Fruit fly (Drosophila melanogaster): ENCODE data around the gene Ip259.

The Ip259 gene

DNA sequence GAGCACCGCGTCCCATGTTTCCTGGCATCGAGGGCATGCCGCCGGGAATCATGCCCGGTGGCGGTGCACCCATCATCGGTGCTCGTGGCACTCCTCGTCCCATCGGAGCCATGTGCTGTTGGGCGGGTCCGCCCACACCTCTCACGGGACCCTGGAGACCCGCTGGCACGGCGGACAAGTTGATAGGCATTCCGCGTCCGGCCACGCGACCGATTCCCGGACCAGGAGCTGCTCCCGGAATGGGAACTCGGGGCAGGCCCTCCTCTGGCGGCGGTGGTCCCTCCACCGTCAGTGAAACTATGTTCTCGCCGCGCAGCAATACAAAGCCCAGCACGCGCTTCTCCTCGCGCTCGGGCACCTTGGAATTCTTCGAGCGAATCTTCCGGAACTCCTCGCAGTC, 17.4 kb downstream of the Ip259 start (continued):
- TF ChIP-seq TFAM (GFP tag; optimal IDR thresholded peaks at IDR 0.05), result no peak
- TF ChIP-seq Xbp1 (GFP tag; optimal IDR thresholded peaks at IDR 0.05), result no peak
- no peak for TF ChIP-seq CG3995 (GFP tag; optimal IDR thresholded peaks at IDR 0.05)
- no peak for TF ChIP-seq pb (GFP tag; optimal IDR thresholded peaks at IDR 0.05)
- TF ChIP-seq MBD-R2 (GFP tag; IDR thresholded peaks at IDR 0.05), result no peak
- no peak for TF ChIP-seq cg (GFP tag; optimal IDR thresholded peaks at IDR 0.05)
- no peak for TF ChIP-seq luna (GFP tag; optimal IDR thresholded peaks at IDR 0.05)
- no peak for TF ChIP-seq Bteb2 (GFP tag; optimal IDR thresholded peaks at IDR 0.05)
- TF ChIP-seq D19A (tag; optimal IDR thresholded peaks at IDR 0.05), result no peak
- 0 out of 2 replicates have a peak, but pooled peaks have one; percentile 16 for TF ChIP-seq amos (GFP tag; IDR thresholded peaks at IDR 0.05; ENCODE audit: partially characterized antibody)
- no peak for TF ChIP-seq Hmr (GFP tag; optimal IDR thresholded peaks at IDR 0.05)
- no peak for TF ChIP-seq en (GFP tag; optimal IDR thresholded peaks at IDR 0.05)
- TF ChIP-seq CG1832 (GFP tag; optimal IDR thresholded peaks at IDR 0.05), result peak; percentile 9
- TF ChIP-seq CG6175 (GFP tag; IDR thresholded peaks at IDR 0.05), result no peak
- no peak for TF ChIP-seq klu (GFP tag; IDR thresholded peaks at IDR 0.05)
- TF ChIP-seq CHES-1-like (GFP tag; optimal IDR thresholded peaks at IDR 0.05), result no peak
- TF ChIP-seq B-H1 (GFP tag; IDR thresholded peaks at IDR 0.05), result no peak
- TF ChIP-seq CG8388 (GFP tag; optimal IDR thresholded peaks at IDR 0.05), result no peak
- peak; percentile 6 for TF ChIP-seq CG14965 (GFP tag; optimal IDR thresholded peaks at IDR 0.05; ENCODE audit: borderline replicate concordance)

- TF ChIP-seq shn (GFP tag; optimal IDR thresholded peaks at IDR 0.05) (no peak), CG10543 (GFP tag; optimal IDR thresholded peaks at IDR 0.05) (no peak), da (GFP tag; optimal IDR thresholded peaks at IDR 0.05) (no peak), Hmx (GFP tag; optimal IDR thresholded peaks at IDR 0.05) (no peak), ranshi (GFP tag; IDR thresholded peaks at IDR 0.05) (no peak), D19A (tag; optimal IDR thresholded peaks at IDR 0.05) (no peak), Usf (GFP tag; optimal IDR thresholded peaks at IDR 0.05) (no peak), CG1602 (GFP tag; optimal IDR thresholded peaks at IDR 0.05) (no peak), zf30C (GFP tag; optimal IDR thresholded peaks at IDR 0.05) (no peak), mld (GFP tag; IDR thresholded peaks at IDR 0.05; ENCODE audit: partially characterized antibody) (peak; percentile 76; the same call in 2 of the 3 replicates), CG2116 (GFP tag; optimal IDR thresholded peaks at IDR 0.05) (peak; percentile 94), Oaz (GFP tag; IDR thresholded peaks at IDR 0.05) (no peak), Neu2 (GFP tag; optimal IDR thresholded peaks at IDR 0.05; ENCODE audit: borderline replicate concordance) (no peak), H2.0 (GFP tag; IDR thresholded peaks at IDR 0.05) (no peak), CG9727 (GFP tag; optimal IDR thresholded peaks at IDR 0.05) (peak; percentile 42), ro (GFP tag; IDR thresholded peaks at IDR 0.05) (no peak), lmd (GFP tag; IDR thresholded peaks at IDR 0.05) (no peak), YL-1 (GFP tag; optimal IDR thresholded peaks at IDR 0.05) (peak; percentile 89), CG31441 (GFP tag; IDR thresholded peaks at IDR 0.05) (no peak; the same call in none of the 2 replicates), grn (GFP tag; optimal IDR thresholded peaks at IDR 0.05) (no peak), Xbp1 (GFP tag; optimal IDR thresholded peaks at IDR 0.05) (peak; percentile 97), CG17385 (GFP tag; optimal IDR thresholded peaks at IDR 0.05) (no peak), scrt (GFP tag; optimal IDR thresholded peaks at IDR 0.05) (no peak), CG13624 (GFP tag; optimal IDR thresholded peaks at IDR 0.05) (peak; percentile 33), ab (GFP tag; optimal IDR thresholded peaks at IDR 0.05) (no peak), sna (GFP tag; IDR thresholded peaks at IDR 0.05; ENCODE audit: partially characterized antibody) (peak; percentile 89), Hmr (GFP tag; optimal IDR thresholded peaks at IDR 0.05) (no peak), Ets65A (GFP tag) (no peak), CG13296 (GFP tag; optimal IDR thresholded peaks at IDR 0.05) (peak; percentile 17), Aef1 (GFP tag; IDR thresholded peaks at IDR 0.05) (no peak), Hey (tag; optimal IDR thresholded peaks at IDR 0.05) (no peak), vfl (GFP tag; optimal IDR thresholded peaks at IDR 0.05) (no peak), CG31224 (GFP tag; IDR thresholded peaks at IDR 0.05) (no peak), exex (tag; optimal IDR thresholded peaks at IDR 0.05) (peak; percentile 19), Nf-YB (GFP tag; optimal IDR thresholded peaks at IDR 0.05) (no peak)
Observed at dm6 chr2L:10426534-10427048, 18.4 kb downstream of the Ip259 start, which contains the start of the genes SmB and KdelR. Gene SmB (minus strand): TSS chr2L:10426627. Gene KdelR (plus strand): TSS chr2L:10426887.
